Worm (Caenorhabditis elegans): ENCODE results near the gene M6.4.

DNA sequence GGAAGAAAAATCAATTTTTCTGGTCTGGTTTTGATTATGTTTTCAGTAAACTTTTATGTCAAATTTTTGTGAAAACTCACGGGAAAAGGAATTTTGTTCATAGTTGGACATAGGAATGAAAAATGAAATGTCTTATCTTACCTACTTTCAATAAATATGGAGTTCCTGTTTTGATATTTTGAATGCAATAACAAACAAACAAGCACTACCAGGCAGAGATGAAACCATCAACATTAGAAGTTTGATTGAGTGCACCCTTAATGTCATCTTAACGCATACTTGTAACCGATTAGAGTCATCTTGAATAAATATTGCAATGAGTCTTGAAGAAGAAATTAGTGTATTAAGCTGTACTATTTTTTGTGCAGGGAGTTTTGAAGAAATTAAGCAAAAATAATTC lies 12.5 kb downstream of the M6.4 start, which contains the start of gene M6.11:
- no peak for TF ChIP-seq unc-62 (GFP tag; optimal IDR thresholded peaks at IDR 0.05)
- TF ChIP-seq elt-1 (tag; optimal IDR thresholded peaks at IDR 0.05; ENCODE audit: borderline replicate concordance, insufficient read depth) = no peak
- TF ChIP-seq M03D4.4 (tag; optimal IDR thresholded peaks at IDR 0.05) = no peak
- TF ChIP-seq unc-39 (tag; optimal IDR thresholded peaks at IDR 0.05) = no peak
- no peak for TF ChIP-seq ztf-11 (tag; optimal IDR thresholded peaks at IDR 0.05)
- TF ChIP-seq elt-3 (tag; optimal IDR thresholded peaks at IDR 0.05) = no peak
- no peak for TF ChIP-seq snpc-4 (tag; optimal IDR thresholded peaks at IDR 0.05)

All from whole organism, mixed stage, embryonic.